Fruit fly (Drosophila melanogaster) whole organism, prepupa: ENCODE data around the gene Sgf11.

Source experiments
- Blimp-1 ChIP-seq: fragments of 200-800 bp; sonication (Bioruptor generic); optimal IDR thresholded peaks from 3 replicates; lab custom pipeline; 2017; ENCODE audit warnings: missing biosample characterization, missing genetic modification characterization, mild to moderate bottlenecking, moderate library complexity, missing genetic modification reagents
- CG10631 ChIP-seq: fragments of 200-800 bp; sonication (Bioruptor generic); optimal IDR thresholded peaks from 2 replicates; lab custom pipeline; 2016; ENCODE audit warnings: missing biosample characterization, missing genetic modification characterization
- CG10669 ChIP-seq: fragments of 200-800 bp; sonication (Bioruptor generic); optimal IDR thresholded peaks from 3 replicates; lab custom pipeline; 2018; ENCODE audit warnings: missing biosample characterization, mild to moderate bottlenecking, missing genetic modification characterization, moderate library complexity
- CG11294 ChIP-seq: fragments of 200-800 bp; sonication (Bioruptor generic); IDR thresholded peaks from 2 replicates; pipeline ENCODE4 v1.3.6; 2022; ENCODE audit warnings: missing biosample characterization, missing genetic modification characterization
- CG11762 ChIP-seq: fragments of 200-800 bp; sonication (Bioruptor generic); optimal IDR thresholded peaks from 3 replicates; lab custom pipeline; 2016; ENCODE audit warnings: missing biosample characterization, missing genetic modification characterization; ENCODE audit not compliant: insufficient read depth
- CG15336 ChIP-seq: fragments of 200-800 bp; sonication (Bioruptor generic); IDR thresholded peaks from 2 replicates; pipeline ENCODE4 v1.3.6; 2022; ENCODE audit warnings: missing biosample characterization, missing genetic modification characterization
- CG1621 ChIP-seq: fragments of 200-800 bp; sonication (Bioruptor generic); optimal IDR thresholded peaks from 3 replicates; lab custom pipeline; 2018; ENCODE audit warnings: missing biosample characterization, mild to moderate bottlenecking, missing genetic modification characterization
- CG3032 ChIP-seq: fragments of 200-800 bp; optimal IDR thresholded peaks from 2 replicates; lab custom pipeline; 2019; ENCODE audit warnings: missing biosample characterization, mild to moderate bottlenecking, missing genetic modification characterization, moderate library complexity
- CG32006 ChIP-seq: fragments of 200-800 bp; sonication (Bioruptor generic); optimal IDR thresholded peaks from 3 replicates; lab custom pipeline; 2017; ENCODE audit warnings: missing biosample characterization, mild to moderate bottlenecking, missing genetic modification characterization
- CG3919 ChIP-seq: fragments of 200-800 bp; sonication (Bioruptor generic); optimal IDR thresholded peaks from 3 replicates; lab custom pipeline; 2016; ENCODE audit warnings: missing biosample characterization, missing genetic modification characterization
- CG6163 ChIP-seq: fragments of 200-800 bp; sonication (Bioruptor generic); IDR thresholded peaks from 3 replicates; pipeline ENCODE4 v1.3.6; 2022; ENCODE audit warnings: missing biosample characterization, missing genetic modification characterization
- CG6276 ChIP-seq: fragments of 200-800 bp; sonication (Bioruptor generic); optimal IDR thresholded peaks from 2 replicates; lab custom pipeline; 2017; ENCODE audit warnings: missing biosample characterization, mild to moderate bottlenecking, missing genetic modification characterization
- CG6792 ChIP-seq: fragments of 200-800 bp; sonication (Bioruptor generic); optimal IDR thresholded peaks from 3 replicates; lab custom pipeline; 2016; ENCODE audit warnings: missing biosample characterization, missing genetic modification characterization
- CG8119 ChIP-seq: fragments of 200-800 bp; sonication (Bioruptor generic); IDR thresholded peaks from 3 replicates; pipeline ENCODE4 v1.3.6; 2022; ENCODE audit warnings: missing biosample characterization, missing genetic modification characterization
- CG8319 ChIP-seq: fragments of 200-800 bp; sonication (Bioruptor generic); optimal IDR thresholded peaks from 3 replicates; lab custom pipeline; 2016; ENCODE audit warnings: missing biosample characterization, missing genetic modification characterization
- CG9139 ChIP-seq: fragments of 200-800 bp; sonication (Bioruptor generic); optimal IDR thresholded peaks from 3 replicates; lab custom pipeline; 2017; ENCODE audit warnings: missing biosample characterization, mild to moderate bottlenecking, missing genetic modification characterization
- Eip75B ChIP-seq: fragments of 200-800 bp; sonication (Bioruptor generic); optimal IDR thresholded peaks from 3 replicates; lab custom pipeline; 2016; ENCODE audit warnings: missing biosample characterization, missing genetic modification characterization
- Eip78C ChIP-seq: fragments of 200-800 bp; sonication (Bioruptor generic); peaks from one replicate; lab custom pipeline; 2016; ENCODE audit warnings: missing biosample characterization, missing genetic modification characterization
- Ets21C ChIP-seq: fragments of 200-800 bp; sonication (Bioruptor generic); optimal IDR thresholded peaks from 3 replicates; lab custom pipeline; 2016; ENCODE audit warnings: missing biosample characterization, missing genetic modification characterization
- Ets96B ChIP-seq: fragments of 200-800 bp; optimal IDR thresholded peaks from 2 replicates; lab custom pipeline; 2019; ENCODE audit warnings: missing biosample characterization, mild to moderate bottlenecking, missing genetic modification characterization, moderate library complexity
- Gug ChIP-seq: fragments of 200-800 bp; sonication (Bioruptor generic); IDR thresholded peaks from 2 replicates; pipeline ENCODE4 v1.3.6; 2022; ENCODE audit warnings: missing biosample characterization, missing genetic modification characterization
- Hr39 ChIP-seq: fragments of 200-800 bp; sonication (Bioruptor generic); optimal IDR thresholded peaks from 2 replicates; lab custom pipeline; 2016; ENCODE audit warnings: missing biosample characterization, missing genetic modification characterization
- Hr4 ChIP-seq: fragments of 200-800 bp; sonication (Bioruptor generic); optimal IDR thresholded peaks from 3 replicates; lab custom pipeline; 2016; ENCODE audit warnings: missing biosample characterization, missing genetic modification characterization
- Lpt ChIP-seq: fragments of 200-800 bp; sonication (Bioruptor generic); optimal IDR thresholded peaks from 3 replicates; lab custom pipeline; 2016; ENCODE audit warnings: missing biosample characterization, missing genetic modification characterization
- Met ChIP-seq: fragments of 200-800 bp; sonication (Bioruptor generic); optimal IDR thresholded peaks from 3 replicates; lab custom pipeline; 2016; ENCODE audit warnings: missing biosample characterization, missing genetic modification characterization
- OdsH ChIP-seq: fragments of 200-800 bp; sonication (Bioruptor generic); optimal IDR thresholded peaks from 3 replicates; lab custom pipeline; 2016; ENCODE audit warnings: missing biosample characterization, missing genetic modification characterization
- Smox ChIP-seq: fragments of 200-800 bp; sonication (Bioruptor generic); optimal IDR thresholded peaks from 3 replicates; lab custom pipeline; 2016; ENCODE audit warnings: missing biosample characterization, missing genetic modification characterization
- Sox14 ChIP-seq: fragments of 200-800 bp; sonication (Bioruptor generic); optimal IDR thresholded peaks from 3 replicates; lab custom pipeline; 2016; ENCODE audit warnings: missing biosample characterization, missing genetic modification characterization
- Sox15 ChIP-seq: fragments of 200-800 bp; sonication (Bioruptor generic); optimal IDR thresholded peaks from 3 replicates; lab custom pipeline; 2016; ENCODE audit warnings: missing biosample characterization, missing genetic modification characterization
- achi ChIP-seq: fragments of 200-800 bp; sonication (Bioruptor generic); optimal IDR thresholded peaks from 3 replicates; lab custom pipeline; 2016; ENCODE audit warnings: missing biosample characterization, missing genetic modification characterization
- acj6 ChIP-seq: fragments of 200-800 bp; sonication (Bioruptor generic); optimal IDR thresholded peaks from 3 replicates; lab custom pipeline; 2016; ENCODE audit warnings: missing biosample characterization, missing genetic modification characterization
- dac ChIP-seq: fragments of 200-800 bp; sonication (Bioruptor generic); optimal IDR thresholded peaks from 2 replicates; lab custom pipeline; 2017; ENCODE audit warnings: missing biosample characterization, mild to moderate bottlenecking, missing genetic modification characterization
- dsx ChIP-seq: fragments of 200-800 bp; optimal IDR thresholded peaks from 3 replicates; lab custom pipeline; 2019; ENCODE audit warnings: missing biosample characterization, mild to moderate bottlenecking, missing genetic modification characterization, moderate library complexity; ENCODE audit not compliant: poor library complexity, severe bottlenecking
- eg ChIP-seq: fragments of 200-800 bp; sonication (Bioruptor generic); IDR thresholded peaks from 3 replicates; pipeline ENCODE4 v1.3.6; 2022; ENCODE audit warnings: missing biosample characterization, missing genetic modification characterization
- fd59A ChIP-seq: fragments of 200-800 bp; sonication (Bioruptor generic); optimal IDR thresholded peaks from 2 replicates; lab custom pipeline; 2017; ENCODE audit warnings: missing biosample characterization, mild to moderate bottlenecking, missing genetic modification characterization, missing genetic modification reagents
- fkh ChIP-seq: fragments of 200-800 bp; sonication (Bioruptor generic); optimal IDR thresholded peaks from 3 replicates; lab custom pipeline; 2017; ENCODE audit warnings: missing biosample characterization, mild to moderate bottlenecking, missing genetic modification characterization, moderate library complexity
- lz ChIP-seq: fragments of 200-800 bp; sonication (Bioruptor generic); optimal IDR thresholded peaks from 3 replicates; lab custom pipeline; 2016; ENCODE audit warnings: missing biosample characterization, missing genetic modification characterization
- net ChIP-seq: fragments of 200-800 bp; sonication (Bioruptor generic); optimal IDR thresholded peaks from 3 replicates; lab custom pipeline; 2016; ENCODE audit warnings: missing biosample characterization, missing genetic modification characterization
- pdm3 ChIP-seq: fragments of 200-800 bp; sonication (Bioruptor generic); optimal IDR thresholded peaks from 3 replicates; lab custom pipeline; 2016; ENCODE audit warnings: missing biosample characterization, missing genetic modification characterization
- salr ChIP-seq, 2 experiments: fragments of 200-800 bp; sonication (Bioruptor generic); optimal IDR thresholded peaks; 3 replicates each; lab custom pipeline; 2016 to 2018; ENCODE audit warnings: missing biosample characterization in 2 of 2, missing genetic modification characterization in 2 of 2, mild to moderate bottlenecking in 1 of 2
- spab ChIP-seq: fragments of 200-800 bp; sonication (Bioruptor generic); optimal IDR thresholded peaks from 2 replicates; lab custom pipeline; 2017; ENCODE audit warnings: missing biosample characterization, mild to moderate bottlenecking, missing genetic modification characterization, missing genetic modification reagents
- svp ChIP-seq: fragments of 200-800 bp; sonication (Bioruptor generic); peaks from one replicate; lab custom pipeline; 2016; ENCODE audit warnings: missing biosample characterization, missing genetic modification characterization
- topi ChIP-seq: fragments of 200-800 bp; sonication (Bioruptor generic); optimal IDR thresholded peaks from 3 replicates; lab custom pipeline; 2016; ENCODE audit warnings: missing biosample characterization, missing genetic modification characterization
- vri ChIP-seq: fragments of 200-800 bp; sonication (Bioruptor generic); optimal IDR thresholded peaks from 3 replicates; lab custom pipeline; 2016; ENCODE audit warnings: missing biosample characterization, mild to moderate bottlenecking, missing genetic modification characterization

The Sgf11 gene

dm6 chr3L:18653737-18654136 is 27.9 kb downstream of the Sgf11 start:
- TF ChIP-seq Blimp-1 (GFP tag; lab: Kevin White, UChicago) (no peak), fkh (GFP tag; lab: Kevin White, UChicago) (peak; percentile 10), CG11762 (GFP tag; lab: Kevin White, UChicago) (no peak), Hr39 (GFP tag; lab: Kevin White, UChicago) (no peak), achi (GFP tag; lab: Kevin White, UChicago) (no peak), spab (no peak), Eip78C (GFP tag; lab: Kevin White, UChicago) (peak; percentile 30), CG6163 (GFP tag; lab: Robert Waterston, UW) (no peak), Sox14 (GFP tag; lab: Kevin White, UChicago) (no peak), Ets96B (tag; lab: Kevin White, UChicago) (no peak)
- TF ChIP-seq, all 60 proteins: peak for 2

dm6 chr3L:18643222-18643621 is 38.4 kb downstream of the Sgf11 start:
- no peak for TF ChIP-seq CG15336
- no peak for TF ChIP-seq Lpt (GFP tag; lab: Kevin White, UChicago)
- no peak for TF ChIP-seq Hr39 (GFP tag; lab: Kevin White, UChicago)
- no peak for TF ChIP-seq dac (GFP tag; lab: Kevin White, UChicago)
- no peak for TF ChIP-seq Gug (GFP tag; lab: Robert Waterston, UW)
- no peak for TF ChIP-seq Smox (GFP tag; lab: Kevin White, UChicago)
- no peak for TF ChIP-seq pdm3
- no peak for TF ChIP-seq svp (GFP tag; lab: Kevin White, UChicago)
- TF ChIP-seq net (GFP tag; lab: Kevin White, UChicago): no peak
- TF ChIP-seq vri: no peak
- no peak for TF ChIP-seq CG6163 (GFP tag; lab: Robert Waterston, UW)
- TF ChIP-seq eg (GFP tag; lab: Robert Waterston, UW): no peak
- no peak for TF ChIP-seq CG10669 (GFP tag; lab: Kevin White, UChicago)
- no peak for TF ChIP-seq dsx (GFP tag; lab: Kevin White, UChicago)
- TF ChIP-seq OdsH: no peak
- TF ChIP-seq Ets21C (GFP tag; lab: Kevin White, UChicago): no peak
- no peak for TF ChIP-seq fkh (GFP tag; lab: Kevin White, UChicago)
- TF ChIP-seq acj6 (GFP tag; lab: Kevin White, UChicago): no peak

- peak; percentile 88 for TF ChIP-seq Sox15 (GFP tag; lab: Kevin White, UChicago)
- TF ChIP-seq CG3919 (GFP tag; lab: Kevin White, UChicago): peak; percentile 98
- peak; percentile 60 for TF ChIP-seq Blimp-1 (GFP tag; lab: Kevin White, UChicago)
- TF ChIP-seq salr (GFP tag; optimal IDR thresholded peaks at IDR 0.05; lab: Kevin White, UChicago): peak; percentile 74 to 92
- TF ChIP-seq CG8119: peak; percentile 97
- peak; percentile 84 for TF ChIP-seq lz (GFP tag; lab: Kevin White, UChicago)
- peak; percentile 97 for TF ChIP-seq CG11294 (GFP tag; lab: Robert Waterston, UW)
- peak; percentile 99 for TF ChIP-seq eg (GFP tag; lab: Robert Waterston, UW)
- peak; percentile 79 for TF ChIP-seq Ets96B (tag; lab: Kevin White, UChicago)
- TF ChIP-seq Ets21C (GFP tag; lab: Kevin White, UChicago): peak; percentile 83
- TF ChIP-seq Gug (GFP tag; lab: Robert Waterston, UW): peak; percentile 98
- peak; percentile 56 for TF ChIP-seq CG9139 (GFP tag; lab: Kevin White, UChicago)
- TF ChIP-seq CG1621 (tag; lab: Kevin White, UChicago): peak; percentile 71
- TF ChIP-seq CG6792 (GFP tag; lab: Kevin White, UChicago): peak; percentile 76
- peak; percentile 75 for TF ChIP-seq CG3032
- peak; percentile 92 for TF ChIP-seq svp (GFP tag; lab: Kevin White, UChicago)
- TF ChIP-seq Lpt (GFP tag; lab: Kevin White, UChicago): peak; percentile 97
- TF ChIP-seq Sox14 (GFP tag; lab: Kevin White, UChicago): peak; percentile 96
- TF ChIP-seq CG6163 (GFP tag; lab: Robert Waterston, UW): peak; percentile 99
- TF ChIP-seq CG8319 (GFP tag; lab: Kevin White, UChicago): peak; percentile 81
- peak; percentile 99 for TF ChIP-seq Hr4 (GFP tag; lab: Kevin White, UChicago)
- peak; percentile 91 for TF ChIP-seq Met (GFP tag; lab: Kevin White, UChicago)
- peak; percentile 85 for TF ChIP-seq Eip75B (GFP tag; lab: Kevin White, UChicago)
- TF ChIP-seq fd59A (GFP tag; lab: Kevin White, UChicago): peak; percentile 72
- peak; percentile 90 for TF ChIP-seq CG6276
- peak; percentile 95 for TF ChIP-seq Hr39 (GFP tag; lab: Kevin White, UChicago)
- peak; percentile 94 for TF ChIP-seq CG32006 (GFP tag; lab: Kevin White, UChicago)
- TF ChIP-seq CG11762 (GFP tag; lab: Kevin White, UChicago): peak; percentile 88
- peak; percentile 94 for TF ChIP-seq pdm3
- peak; percentile 92 for TF ChIP-seq topi (GFP tag; lab: Kevin White, UChicago)
- peak; percentile 84 for TF ChIP-seq CG10631 (GFP tag; lab: Kevin White, UChicago)
Observed at dm6 chr3L:18640584-18641527, 40.8 kb downstream of the Sgf11 start.
